Worm (Caenorhabditis elegans) whole organism, L1 larva: ENCODE measurements around the gene txbp-3.

Experiments
- ces-1 ChIP-seq: fragments of 150-350 bp; optimal IDR thresholded peaks from 2 replicates; lab custom pipeline; 2014; ENCODE audit warnings: missing biosample characterization, missing genetic modification reagents, missing genetic modification characterization
- fkh-10 ChIP-seq: sonication (generic microtip); optimal IDR thresholded peaks from 2 replicates; lab custom pipeline; 2017; ENCODE audit warnings: missing biosample characterization, missing genetic modification reagents, missing genetic modification characterization
- lin-35 ChIP-seq, 2 experiments: fragments of 150-350 bp; optimal IDR thresholded peaks; 2 replicates each; lab custom pipeline; 2014; ENCODE audit warnings: missing biosample characterization in 2 of 2, missing genetic modification characterization in 2 of 2, missing genetic modification reagents in 2 of 2
- unc-62 ChIP-seq: fragments of 150-350 bp; optimal IDR thresholded peaks from 2 replicates; lab custom pipeline; 2014; ENCODE audit warnings: missing biosample characterization, missing genetic modification reagents, missing genetic modification characterization
- unc-98 ChIP-seq: fragments of 200-800 bp; sonication (Bioruptor generic); IDR thresholded peaks from 2 replicates; pipeline ENCODE4 v1.3.6; 2022; ENCODE audit warnings: missing genetic modification characterization, missing compliant biosample characterization

DNA sequence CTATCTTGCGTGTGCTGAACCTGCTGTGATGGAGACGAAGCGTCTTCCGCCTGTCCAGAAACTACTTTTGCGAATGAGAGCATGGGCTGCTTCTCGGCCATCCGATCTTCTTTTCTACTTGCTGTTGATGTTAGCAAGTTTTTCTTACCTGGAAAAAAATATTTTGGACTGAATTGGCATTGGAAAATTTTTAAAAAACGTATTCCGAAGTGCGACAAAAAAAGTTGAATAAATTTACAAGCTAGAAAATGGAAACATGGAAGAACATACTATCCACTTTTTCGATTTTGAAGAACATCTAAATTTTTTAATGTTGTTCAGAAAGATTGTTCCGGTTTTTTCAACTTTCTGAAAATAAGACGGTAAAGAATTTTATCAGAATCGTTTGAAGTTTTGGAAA, 29.7 kb downstream of the txbp-3 start, which contains the start of gene larp-1:
- no peak for TF ChIP-seq ces-1 (GFP tag; lab: Kevin White, UChicago)
- no peak for TF ChIP-seq unc-98 (GFP tag; lab: Robert Waterston, UW)
- no peak for TF ChIP-seq unc-62 (GFP tag; lab: Kevin White, UChicago)
- no peak for TF ChIP-seq fkh-10 (GFP tag; lab: Kevin White, UChicago)
- TF ChIP-seq lin-35 (GFP tag; optimal IDR thresholded peaks at IDR 0.05; lab: Kevin White, UChicago) = no peak
